Worm (Caenorhabditis elegans) whole organism, L4 larva: ENCODE measurements around the gene ltah-1.2.

Experiments used
- F10B5.3 ChIP-seq: sonication (generic microtip); optimal IDR thresholded peaks from 2 replicates; lab custom pipeline; 2016; ENCODE audit warnings: mild to moderate bottlenecking, missing genetic modification characterization, missing compliant biosample characterization
- F26F4.8 ChIP-seq: fragments of 200-800 bp; sonication (Bioruptor generic); conservative IDR thresholded peaks from 2 replicates; pipeline ENCODE4 v1.3.6; 2022; ENCODE audit warnings: missing genetic modification characterization, missing compliant biosample characterization
- F44E2.7 ChIP-seq: fragments of 200-800 bp; sonication (Bioruptor generic); IDR thresholded peaks from 2 replicates; pipeline ENCODE4 v2.1.2; 2022; ENCODE audit warnings: missing genetic modification characterization, missing compliant biosample characterization
- R02D3.7 ChIP-seq: fragments of 150-350 bp; sonication (generic microtip); optimal IDR thresholded peaks from 3 replicates; lab custom pipeline; 2014; ENCODE audit warnings: missing biosample characterization, missing genetic modification characterization
- T20F7.1 ChIP-seq: fragments of 200-800 bp; sonication (Bioruptor generic); optimal IDR thresholded peaks from 2 replicates; lab custom pipeline; 2018; ENCODE audit warnings: mild to moderate bottlenecking, missing genetic modification characterization, missing compliant biosample characterization
- T26A8.4 ChIP-seq: fragments of 200-800 bp; sonication (Bioruptor generic); IDR thresholded peaks from 2 replicates; pipeline ENCODE4 v1.3.6; 2022; ENCODE audit warnings: missing genetic modification characterization, missing compliant biosample characterization
- Y105C5A.15 ChIP-seq: fragments of 200-800 bp; sonication (Bioruptor generic); IDR thresholded peaks from 2 replicates; pipeline ENCODE4 v1.3.6; 2022; ENCODE audit warnings: missing genetic modification characterization, missing compliant biosample characterization
- Y48G9A.11 ChIP-seq: fragments of 200-800 bp; sonication (Bioruptor generic); IDR thresholded peaks from 2 replicates; pipeline ENCODE4 v1.3.6; 2022; ENCODE audit warnings: missing genetic modification reagents, missing genetic modification characterization, missing compliant biosample characterization
- ZK337.2 ChIP-seq: fragments of 200-800 bp; sonication (Bioruptor generic); IDR thresholded peaks from 2 replicates; pipeline ENCODE4 v1.3.6; 2022; ENCODE audit warnings: missing genetic modification reagents, missing genetic modification characterization, missing compliant biosample characterization
- attf-4 ChIP-seq: sonication (generic microtip); optimal IDR thresholded peaks from 3 replicates; lab custom pipeline; 2017; ENCODE audit warnings: missing biosample characterization, missing genetic modification characterization
- ceh-20 ChIP-seq: fragments of 200-800 bp; sonication (Bioruptor generic); IDR thresholded peaks from 2 replicates; pipeline ENCODE4 v1.3.6; 2022; ENCODE audit warnings: missing genetic modification reagents, missing genetic modification characterization, missing compliant biosample characterization
- ceh-28 ChIP-seq: fragments of 150-350 bp; optimal IDR thresholded peaks from 2 replicates; lab custom pipeline; 2014; ENCODE audit warnings: missing biosample characterization, missing genetic modification reagents, missing genetic modification characterization
- ceh-44 ChIP-seq: fragments of 200-800 bp; sonication (Bioruptor generic); IDR thresholded peaks from 2 replicates; pipeline ENCODE4 v1.3.6; 2022; ENCODE audit warnings: missing genetic modification reagents, missing genetic modification characterization, missing compliant biosample characterization
- ces-1 ChIP-seq: fragments of 150-350 bp; sonication (generic microtip); optimal IDR thresholded peaks from 4 replicates; lab custom pipeline; 2014; ENCODE audit warnings: missing biosample characterization, missing genetic modification reagents, missing genetic modification characterization
- cey-2 ChIP-seq: sonication (generic microtip); optimal IDR thresholded peaks from 3 replicates; lab custom pipeline; 2017; ENCODE audit warnings: missing genetic modification characterization, mild to moderate bottlenecking, missing compliant biosample characterization, antibody characterized with exemption, borderline replicate concordance; ENCODE audit not compliant: insufficient read depth
- daf-16 ChIP-seq, 3 experiments: sonication (generic microtip); optimal IDR thresholded peaks; 2 replicates each; lab custom pipeline; 2016 to 2017; ENCODE audit warnings: missing genetic modification characterization in 3 of 3, missing genetic modification reagents in 3 of 3, mild to moderate bottlenecking in 2 of 3, missing compliant biosample characterization in 2 of 3, missing biosample characterization in 1 of 3, moderate library complexity in 1 of 3
- dpl-1 ChIP-seq: fragments of 150-350 bp; optimal IDR thresholded peaks from 2 replicates; lab custom pipeline; 2014; ENCODE audit warnings: missing biosample characterization, missing genetic modification reagents, missing genetic modification characterization
- dve-1 ChIP-seq: sonication (generic microtip); optimal IDR thresholded peaks from 2 replicates; lab custom pipeline; 2017; ENCODE audit warnings: antibody characterized with exemption, mild to moderate bottlenecking, missing genetic modification characterization, missing compliant biosample characterization; ENCODE audit not compliant: insufficient read depth
- egl-43 ChIP-seq: fragments of 200-800 bp; sonication (Bioruptor generic); IDR thresholded peaks from 2 replicates; pipeline ENCODE4 v1.3.6; 2022; ENCODE audit warnings: missing genetic modification reagents, missing genetic modification characterization, missing compliant biosample characterization
- fkh-10 ChIP-seq: fragments of 150-350 bp; optimal IDR thresholded peaks from 2 replicates; lab custom pipeline; 2014; ENCODE audit warnings: missing biosample characterization, missing genetic modification reagents, missing genetic modification characterization
- gei-8 ChIP-seq: fragments of 200-800 bp; sonication (Bioruptor generic); optimal IDR thresholded peaks from 2 replicates; lab custom pipeline; 2018; ENCODE audit warnings: mild to moderate bottlenecking, missing genetic modification characterization, missing compliant biosample characterization
- hif-1 ChIP-seq, 2 experiments: sonication (generic microtip); optimal IDR thresholded peaks; 2 replicates each; lab custom pipeline; 2016 to 2017; ENCODE audit warnings: missing compliant biosample characterization in 2 of 2, missing genetic modification characterization in 2 of 2, missing genetic modification reagents in 2 of 2, missing genotype in 2 of 2, mild to moderate bottlenecking in 1 of 2
- hlh-11 ChIP-seq: fragments of 200-800 bp; sonication (Bioruptor generic); optimal IDR thresholded peaks from 2 replicates; lab custom pipeline; 2018; ENCODE audit warnings: mild to moderate bottlenecking, missing genetic modification characterization, missing compliant biosample characterization
- hmg-1.1 ChIP-seq: fragments of 200-800 bp; sonication (Bioruptor generic); IDR thresholded peaks from 2 replicates; pipeline ENCODE4 v1.3.6; 2022; ENCODE audit warnings: missing genetic modification reagents, missing genetic modification characterization, missing compliant biosample characterization
- lim-7 ChIP-seq: fragments of 200-800 bp; sonication (Bioruptor generic); IDR thresholded peaks from 2 replicates; pipeline ENCODE4 v1.3.6; 2022; ENCODE audit warnings: missing genetic modification characterization, missing compliant biosample characterization
- lin-15B ChIP-seq: fragments of 150-350 bp; sonication (generic microtip); optimal IDR thresholded peaks from 3 replicates; lab custom pipeline; 2014; ENCODE audit warnings: missing biosample characterization, missing genetic modification characterization
- lin-29 ChIP-seq: fragments of 200-800 bp; sonication (Bioruptor generic); IDR thresholded peaks from 2 replicates; pipeline ENCODE4 v1.3.6; 2022; ENCODE audit warnings: missing genetic modification reagents, missing genetic modification characterization, missing compliant biosample characterization
- lin-38 ChIP-seq: fragments of 200-800 bp; sonication (Bioruptor generic); IDR thresholded peaks from 2 replicates; pipeline ENCODE4 v1.3.6; 2022; ENCODE audit warnings: missing genetic modification reagents, missing genetic modification characterization, missing compliant biosample characterization
- lin-39 ChIP-seq: fragments of 150-350 bp; optimal IDR thresholded peaks from 2 replicates; lab custom pipeline; 2014; ENCODE audit warnings: missing biosample characterization, missing genetic modification reagents, missing genetic modification characterization
- mdl-1 ChIP-seq, 2 experiments: fragments of 150-350 bp in 1 of 2; sonication (generic microtip) in 1 of 2; optimal IDR thresholded peaks; 2 replicates each; lab custom pipeline; 2014 to 2017; ENCODE audit warnings: missing biosample characterization in 2 of 2, missing genetic modification characterization in 2 of 2
- mdt-29 ChIP-seq: fragments of 200-800 bp; sonication (Bioruptor generic); IDR thresholded peaks from 2 replicates; pipeline ENCODE4 v1.3.6; 2022; ENCODE audit warnings: missing genetic modification reagents, missing genetic modification characterization, missing compliant biosample characterization
- mep-1 ChIP-seq: fragments of 150-350 bp; sonication (generic microtip); optimal IDR thresholded peaks from 3 replicates; lab custom pipeline; 2014; ENCODE audit warnings: missing biosample characterization, missing genetic modification characterization
- nhr-102 ChIP-seq: sonication (generic microtip); optimal IDR thresholded peaks from 2 replicates; lab custom pipeline; 2016; ENCODE audit warnings: mild to moderate bottlenecking, missing genetic modification characterization, moderate library complexity, missing compliant biosample characterization
- nhr-11 ChIP-seq: fragments of 150-350 bp; optimal IDR thresholded peaks from 2 replicates; lab custom pipeline; 2014; ENCODE audit warnings: missing biosample characterization, missing genetic modification characterization
- nhr-111 ChIP-seq: fragments of 200-800 bp; sonication (Bioruptor generic); optimal IDR thresholded peaks from 2 replicates; lab custom pipeline; 2018; ENCODE audit warnings: mild to moderate bottlenecking, missing genetic modification characterization, missing compliant biosample characterization
- nhr-28 ChIP-seq: fragments of 150-350 bp; optimal IDR thresholded peaks from 2 replicates; lab custom pipeline; 2014; ENCODE audit warnings: missing biosample characterization, missing genetic modification characterization
- nhr-41 ChIP-seq: fragments of 200-800 bp; sonication (Bioruptor generic); IDR thresholded peaks from 2 replicates; pipeline ENCODE4 v1.3.6; 2022; ENCODE audit warnings: missing genetic modification reagents, missing genetic modification characterization, missing compliant biosample characterization
- nhr-48 ChIP-seq: sonication (generic microtip); optimal IDR thresholded peaks from 2 replicates; lab custom pipeline; 2016; ENCODE audit warnings: mild to moderate bottlenecking, missing genetic modification characterization, missing compliant biosample characterization
- nhr-6 ChIP-seq: fragments of 150-350 bp; optimal IDR thresholded peaks from 2 replicates; lab custom pipeline; 2014; ENCODE audit warnings: missing biosample characterization, missing genetic modification characterization
- nhr-76 ChIP-seq: fragments of 150-350 bp; optimal IDR thresholded peaks from 2 replicates; lab custom pipeline; 2014; ENCODE audit warnings: missing biosample characterization, missing genetic modification characterization
- nhr-77 ChIP-seq: fragments of 150-350 bp; optimal IDR thresholded peaks from 2 replicates; lab custom pipeline; 2014; ENCODE audit warnings: missing biosample characterization, missing genetic modification characterization
- saeg-2 ChIP-seq: fragments of 200-800 bp; sonication (Bioruptor generic); IDR thresholded peaks from 2 replicates; pipeline ENCODE4 v1.3.6; 2022; ENCODE audit warnings: missing genetic modification reagents, missing genetic modification characterization, missing compliant biosample characterization
- set-16 ChIP-seq: fragments of 200-800 bp; sonication (Bioruptor generic); IDR thresholded peaks from 2 replicates; pipeline ENCODE4 v1.3.6; 2022; ENCODE audit warnings: missing genetic modification reagents, missing genetic modification characterization, missing compliant biosample characterization
- skn-1 ChIP-seq: fragments of 150-350 bp; optimal IDR thresholded peaks from 2 replicates; lab custom pipeline; 2014; ENCODE audit warnings: missing biosample characterization, missing genetic modification characterization
- snpc-4 ChIP-seq: fragments of 150-350 bp; optimal IDR thresholded peaks from 2 replicates; lab custom pipeline; 2014; ENCODE audit warnings: missing biosample characterization, missing genetic modification characterization
- spr-1 ChIP-seq: sonication (generic microtip); optimal IDR thresholded peaks from 2 replicates; lab custom pipeline; 2016; ENCODE audit warnings: mild to moderate bottlenecking, missing genetic modification characterization, missing compliant biosample characterization
- tag-97 ChIP-seq: fragments of 200-800 bp; sonication (Bioruptor generic); IDR thresholded peaks from 2 replicates; pipeline ENCODE4 v1.3.6; 2022; ENCODE audit warnings: missing genetic modification characterization, missing compliant biosample characterization
- vab-7 ChIP-seq: fragments of 200-800 bp; sonication (Bioruptor generic); IDR thresholded peaks from 2 replicates; pipeline ENCODE4 v1.3.6; 2022; ENCODE audit warnings: missing genetic modification reagents, missing genetic modification characterization, missing compliant biosample characterization
- zfp-2 ChIP-seq: sonication (generic microtip); optimal IDR thresholded peaks from 2 replicates; lab custom pipeline; 2016; ENCODE audit warnings: mild to moderate bottlenecking, missing genetic modification characterization, missing compliant biosample characterization
- ztf-11 ChIP-seq: fragments of 150-350 bp; optimal IDR thresholded peaks from 2 replicates; lab custom pipeline; 2014; ENCODE audit warnings: missing biosample characterization, missing genetic modification characterization

The ltah-1.2 gene

DNA sequence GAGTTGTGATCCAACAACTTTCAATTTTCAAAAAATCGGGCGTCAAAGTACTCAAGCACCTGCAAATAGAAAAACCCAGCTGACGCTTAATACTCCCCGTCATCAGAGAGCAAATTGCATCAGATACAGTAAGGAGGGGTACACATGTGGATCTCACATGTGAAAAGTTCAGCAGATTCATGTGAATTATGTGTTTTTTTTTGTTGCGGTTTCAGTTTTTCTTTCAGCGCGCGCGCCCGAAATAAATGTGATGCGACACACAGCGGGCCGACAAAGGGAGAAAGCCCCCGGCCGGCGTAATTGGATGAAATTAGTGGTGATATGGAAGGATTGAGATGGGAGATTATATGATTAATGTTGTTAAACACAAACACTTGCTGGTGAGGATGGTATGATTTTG lies 39.4 kb upstream of the ltah-1.2 start (continued):
- TF ChIP-seq mep-1 = no peak
- no peak for TF ChIP-seq R02D3.7 (tag; lab: Kevin White, UChicago)
- no peak for TF ChIP-seq ceh-44 (GFP tag; lab: Robert Waterston, UW)
- 0 out of 2 replicates have a peak, but pooled peaks have one; percentile 38 for TF ChIP-seq ceh-20 (GFP tag; lab: Robert Waterston, UW)
- TF ChIP-seq set-16 (GFP tag; lab: Robert Waterston, UW) = no peak
- TF ChIP-seq spr-1 (tag; lab: Kevin White, UChicago) = peak; percentile 18
- no peak for TF ChIP-seq Y105C5A.15
- peak; percentile 70 for TF ChIP-seq nhr-28
- TF ChIP-seq dve-1 = no peak
- TF ChIP-seq ces-1 (GFP tag; lab: Kevin White, UChicago) = no peak
- no peak for TF ChIP-seq nhr-6 (tag; lab: Kevin White, UChicago)
- peak; percentile 73 for TF ChIP-seq hlh-11 (tag; lab: Kevin White, UChicago)
- no peak for TF ChIP-seq snpc-4
- TF ChIP-seq T20F7.1 = no peak
- no peak for TF ChIP-seq T26A8.4
- TF ChIP-seq nhr-48 (tag; lab: Kevin White, UChicago) = peak; percentile 90
- TF ChIP-seq Y48G9A.11 (GFP tag; lab: Robert Waterston, UW) = no peak
- no peak for TF ChIP-seq nhr-76
- no peak for TF ChIP-seq zfp-2 (tag; lab: Kevin White, UChicago)
- TF ChIP-seq F10B5.3 (tag; lab: Kevin White, UChicago) = no peak
- no peak for TF ChIP-seq vab-7 (GFP tag; lab: Robert Waterston, UW)
- no peak for TF ChIP-seq lin-38 (GFP tag; lab: Robert Waterston, UW)
- no peak for TF ChIP-seq egl-43
- TF ChIP-seq ztf-11 (tag; lab: Kevin White, UChicago) = no peak
- peak; percentile 8 for TF ChIP-seq cey-2 (tag; lab: Kevin White, UChicago)
- TF ChIP-seq fkh-10 (GFP tag; lab: Kevin White, UChicago) = no peak
- TF ChIP-seq mdl-1 (tag; optimal IDR thresholded peaks at IDR 0.05; lab: Kevin White, UChicago) = peak in 1 of 2 experiments; percentile 71
- TF ChIP-seq F26F4.8 (GFP tag; lab: Robert Waterston, UW) = no peak
- TF ChIP-seq hif-1 (tag; optimal IDR thresholded peaks at IDR 0.05; lab: Kevin White, UChicago) = peak in 1 of 2 experiments; percentile 39
- no peak for TF ChIP-seq lim-7 (GFP tag; lab: Robert Waterston, UW)

DNA sequence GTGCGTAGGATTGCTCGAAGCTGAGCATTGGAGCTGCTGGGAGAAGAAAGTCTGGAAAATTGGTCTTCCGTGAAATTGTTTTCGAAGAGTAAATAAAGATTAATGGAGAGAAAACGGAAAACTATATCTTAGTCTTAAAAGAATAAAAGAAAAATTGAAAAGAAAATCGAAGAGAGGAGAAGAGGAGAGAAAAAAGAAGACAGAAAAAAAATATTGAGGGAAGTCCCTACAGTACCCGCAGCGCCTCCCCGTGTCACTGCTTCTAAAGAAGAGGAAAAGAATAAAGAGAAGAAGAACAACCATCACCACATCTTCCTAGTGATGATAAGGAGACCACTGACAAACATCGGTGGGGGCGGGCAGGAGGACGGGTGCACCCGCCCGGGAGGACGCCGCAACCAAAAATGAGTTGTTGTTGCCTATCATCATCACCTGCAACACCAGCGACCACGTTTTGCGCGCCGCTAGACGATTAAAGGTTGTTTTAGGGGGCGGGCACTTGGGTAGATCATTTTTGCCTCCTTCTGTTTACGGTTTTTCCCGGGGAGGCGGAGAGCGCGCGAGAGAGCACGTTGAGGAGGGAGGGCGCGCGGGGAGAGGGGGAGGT lies 35.9 kb upstream of the ltah-1.2 start, which contains the start of gene CC8.2:
CC8.2 (minus strand) TSS at position 51 of the 607 bp plus-strand sequence.
- TF ChIP-seq skn-1 (tag; lab: Kevin White, UChicago) (no peak), dpl-1 (peak; percentile 19), ZK337.2 (GFP tag; lab: Robert Waterston, UW) (0 out of 2 replicates have a peak, but pooled peaks have one; percentile 12), fkh-10 (GFP tag; lab: Kevin White, UChicago) (no peak), mdt-29 (GFP tag; lab: Robert Waterston, UW) (no peak), mep-1 (peak; percentile 6), lin-15B (tag; lab: Kevin White, UChicago) (no peak), tag-97 (no peak), hlh-11 (tag; lab: Kevin White, UChicago) (peak; percentile 85), nhr-77 (no peak), nhr-41 (GFP tag; lab: Robert Waterston, UW) (no peak), hif-1 (tag; optimal IDR thresholded peaks at IDR 0.05; lab: Kevin White, UChicago) (peak in 1 of 2 experiments; percentile 43), ces-1 (GFP tag; lab: Kevin White, UChicago) (no peak), lin-29 (GFP tag; lab: Robert Waterston, UW) (no peak), hmg-1.1 (GFP tag; lab: Robert Waterston, UW) (no peak), F44E2.7 (GFP tag; lab: Robert Waterston, UW) (no peak), nhr-111 (GFP tag; lab: Kevin White, UChicago) (no peak), lin-39 (tag; lab: Kevin White, UChicago) (no peak), nhr-102 (tag; lab: Kevin White, UChicago) (peak; percentile 19), gei-8 (GFP tag; lab: Kevin White, UChicago) (no peak), daf-16 (GFP tag; optimal IDR thresholded peaks at IDR 0.05; lab: Kevin White, UChicago) (no peak), daf-16 (tag; optimal IDR thresholded peaks at IDR 0.05; lab: Kevin White, UChicago) (peak; percentile 91), ceh-28 (tag; lab: Kevin White, UChicago) (no peak), nhr-48 (tag; lab: Kevin White, UChicago) (peak; percentile 87), nhr-6 (tag; lab: Kevin White, UChicago) (no peak), nhr-11 (tag; lab: Kevin White, UChicago) (no peak), attf-4 (tag; lab: Kevin White, UChicago) (no peak), saeg-2 (no peak)
